Fruit fly (Drosophila melanogaster): ENCODE measurements around the gene Epg5.

Epg5 gene

dm6 chr3R:18743270-18743922, 15.3 kb downstream of the Epg5 start, which contains the start of gene Mekk1 (continued):
- TF ChIP-seq CG31365 (tag; optimal IDR thresholded peaks at IDR 0.05), result no peak
- no peak for TF ChIP-seq Nf-YB (GFP tag; optimal IDR thresholded peaks at IDR 0.05)
- TF ChIP-seq unpg (GFP tag; optimal IDR thresholded peaks at IDR 0.05), result peak; percentile 17
- TF ChIP-seq pzg (GFP tag; optimal IDR thresholded peaks at IDR 0.05), result peak; percentile 67
- no peak for TF ChIP-seq CG11723 (GFP tag; optimal IDR thresholded peaks at IDR 0.05)
- TF ChIP-seq yki (optimal IDR thresholded peaks at IDR 0.05), result no peak
- TF ChIP-seq dysf (GFP tag; IDR thresholded peaks at IDR 0.05), result peak; percentile 38; the same call in 1 of the 3 replicates
- TF ChIP-seq amos (GFP tag; IDR thresholded peaks at IDR 0.05; ENCODE audit: partially characterized antibody), result peak; percentile 52
- TF ChIP-seq Antp (GFP tag; optimal IDR thresholded peaks at IDR 0.05), result peak; percentile 31
- peak; percentile 63 for TF ChIP-seq pho (GFP tag; optimal IDR thresholded peaks at IDR 0.05)
- peak; percentile 52 for TF ChIP-seq ind (GFP tag; optimal IDR thresholded peaks at IDR 0.05)
- TF ChIP-seq trem (tag; optimal IDR thresholded peaks at IDR 0.05), result no peak
- no peak for TF ChIP-seq CG8765 (GFP tag; IDR thresholded peaks at IDR 0.05)
- peak; percentile 74 for TF ChIP-seq CG13287 (GFP tag; IDR thresholded peaks at IDR 0.05; ENCODE audit: partially characterized antibody)
- TF ChIP-seq mam (GFP tag; optimal IDR thresholded peaks at IDR 0.05), result peak; percentile 70
- peak; percentile 58 for TF ChIP-seq CG17361 (GFP tag; IDR thresholded peaks at IDR 0.05)
- no peak for TF ChIP-seq bigmax (GFP tag; optimal IDR thresholded peaks at IDR 0.05)
- TF ChIP-seq Ada2b (GFP tag; IDR thresholded peaks at IDR 0.05), result no peak
- no peak for TF ChIP-seq CG11695 (GFP tag; IDR thresholded peaks at IDR 0.05)
- no peak for TF ChIP-seq sob (GFP tag; IDR thresholded peaks at IDR 0.05)
- TF ChIP-seq CG18011 (GFP tag; optimal IDR thresholded peaks at IDR 0.05), result peak; percentile 4
- no peak for TF ChIP-seq ro (GFP tag; IDR thresholded peaks at IDR 0.05)
- peak; percentile 68 for TF ChIP-seq CG3163 (GFP tag; optimal IDR thresholded peaks at IDR 0.05)
- no peak for TF ChIP-seq Awh (GFP tag; IDR thresholded peaks at IDR 0.05)
- no peak for TF ChIP-seq ase (GFP tag; IDR thresholded peaks at IDR 0.05)
- no peak for TF ChIP-seq CG7745 (tag; optimal IDR thresholded peaks at IDR 0.05)
- TF ChIP-seq rib (GFP tag; IDR thresholded peaks at IDR 0.05), result no peak
- TF ChIP-seq CG6689 (GFP tag; IDR thresholded peaks at IDR 0.05), result 0 out of 2 replicates have a peak, but pooled peaks have one; percentile 19
- peak; percentile 47 for TF ChIP-seq nmo (GFP tag; optimal IDR thresholded peaks at IDR 0.05)
- no peak for TF ChIP-seq dan (GFP tag; IDR thresholded peaks at IDR 0.05)
- no peak for TF ChIP-seq C15 (GFP tag; IDR thresholded peaks at IDR 0.05)
- TF ChIP-seq Bdp1 (GFP tag; optimal IDR thresholded peaks at IDR 0.05), result peak; percentile 10
- TF ChIP-seq Usf (GFP tag; optimal IDR thresholded peaks at IDR 0.05), result no peak
- TF ChIP-seq dm (GFP tag; optimal IDR thresholded peaks at IDR 0.05), result no peak
- peak; percentile 7 for TF ChIP-seq CG10431 (GFP tag; optimal IDR thresholded peaks at IDR 0.05)
- TF ChIP-seq PHDP (tag; optimal IDR thresholded peaks at IDR 0.05), result peak; percentile 43
- TF ChIP-seq NK7.1 (GFP tag; optimal IDR thresholded peaks at IDR 0.05), result no peak
- TF ChIP-seq Taf1 (GFP tag; IDR thresholded peaks at IDR 0.05), result no peak
- peak; percentile 66 for TF ChIP-seq CG12391 (tag; optimal IDR thresholded peaks at IDR 0.05)
- TF ChIP-seq Atf6 (GFP tag; IDR thresholded peaks at IDR 0.05), result no peak
- TF ChIP-seq CG4820 (GFP tag; optimal IDR thresholded peaks at IDR 0.05), result no peak
- no peak for TF ChIP-seq CG10321 (GFP tag; IDR thresholded peaks at IDR 0.05)
- TF ChIP-seq psq (GFP tag; optimal IDR thresholded peaks at IDR 0.05), result no peak
- no peak for TF ChIP-seq CG10209 (GFP tag; optimal IDR thresholded peaks at IDR 0.05)
- TF ChIP-seq D (optimal IDR thresholded peaks at IDR 0.05), result no peak
- no peak for TF ChIP-seq D (GFP tag; optimal IDR thresholded peaks at IDR 0.05)
- no peak for TF ChIP-seq MBD-R2 (GFP tag; IDR thresholded peaks at IDR 0.05)
- no peak for TF ChIP-seq CG13123 (GFP tag; optimal IDR thresholded peaks at IDR 0.05)
- no peak for TF ChIP-seq CG33557 (GFP tag; optimal IDR thresholded peaks at IDR 0.05)
- peak; percentile 56 for TF ChIP-seq inv (GFP tag; IDR thresholded peaks at IDR 0.05; ENCODE audit: partially characterized antibody)
- no peak for TF ChIP-seq CG8290 (GFP tag; optimal IDR thresholded peaks at IDR 0.05)
- TF ChIP-seq CG8290 (tag; optimal IDR thresholded peaks at IDR 0.05), result no peak

All from whole organism, embryonic.